Worm (Caenorhabditis elegans) whole organism, early embryonic: ENCODE results near the gene ckk-1.

ENCODE experiments used
- F13C5.2 ChIP-seq: sonication (generic microtip); optimal IDR thresholded peaks from 2 replicates; lab custom pipeline; 2017; ENCODE audit warnings: mild to moderate bottlenecking, missing genetic modification characterization, inconsistent platforms, missing compliant biosample characterization
- aly-1 ChIP-seq: sonication (generic microtip); optimal IDR thresholded peaks from 2 replicates; lab custom pipeline; 2016; ENCODE audit warnings: missing genetic modification characterization, missing compliant biosample characterization
- ama-1 ChIP-seq: fragments of 150-350 bp; optimal IDR thresholded peaks from 2 replicates; lab custom pipeline; 2014
- ceh-36 ChIP-seq: sonication (generic microtip); optimal IDR thresholded peaks from 2 replicates; lab custom pipeline; 2016; ENCODE audit warnings: missing genetic modification characterization, inconsistent platforms, missing compliant biosample characterization
- flt-1 ChIP-seq: fragments of 200-800 bp; sonication (Bioruptor generic); IDR thresholded peaks from 2 replicates; pipeline ENCODE4 v1.3.6; 2022; ENCODE audit warnings: missing genetic modification characterization, missing compliant biosample characterization
- scrt-1 ChIP-seq: fragments of 200-800 bp; sonication (Bioruptor generic); IDR thresholded peaks from 2 replicates; pipeline ENCODE4 v1.3.6; 2022; ENCODE audit warnings: missing genetic modification characterization, missing compliant biosample characterization
- sea-1 ChIP-seq: fragments of 200-800 bp; sonication (Bioruptor generic); conservative IDR thresholded peaks from 2 replicates; pipeline ENCODE4 v1.3.6; 2022; ENCODE audit warnings: missing genetic modification characterization, missing compliant biosample characterization
- tbx-11 ChIP-seq: fragments of 200-800 bp; sonication (Bioruptor generic); IDR thresholded peaks from 2 replicates; pipeline ENCODE4 v1.3.6; 2022; ENCODE audit warnings: missing genetic modification characterization, missing compliant biosample characterization

ce11 chrIII:5588746-5589145 lies 46.5 kb upstream of the ckk-1 start:
- TF ChIP-seq scrt-1 (GFP tag; lab: Robert Waterston, UW) = no peak
- TF ChIP-seq ama-1 = no peak
- TF ChIP-seq sea-1 = no peak
- no peak for TF ChIP-seq ceh-36 (tag; lab: Kevin White, UChicago)
- no peak for TF ChIP-seq aly-1 (tag; lab: Kevin White, UChicago)
- no peak for TF ChIP-seq F13C5.2 (tag; lab: Kevin White, UChicago)
- no peak for TF ChIP-seq tbx-11 (GFP tag; lab: Robert Waterston, UW)
- no peak for TF ChIP-seq flt-1 (GFP tag; lab: Robert Waterston, UW)
